Fruit fly (Drosophila melanogaster): ENCODE results near the gene ru.

DNA sequence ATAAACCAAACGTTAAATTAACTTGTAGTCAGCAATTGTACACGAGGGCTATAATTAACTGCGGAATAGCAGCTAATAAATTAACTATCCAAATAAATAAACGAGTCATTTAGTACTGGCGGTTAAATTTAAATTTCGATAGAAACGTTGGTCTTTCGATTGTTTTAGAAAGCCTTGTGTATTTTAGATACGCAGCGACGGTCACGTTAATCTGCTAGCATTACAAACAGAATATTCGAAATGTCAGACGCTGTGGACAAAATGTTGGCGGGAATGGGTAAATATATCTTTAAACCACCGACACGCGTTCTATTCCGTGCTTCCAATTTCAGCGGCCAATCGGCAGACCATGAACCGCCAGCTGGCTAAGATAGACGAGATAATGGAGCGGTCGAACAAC lies 38.9 kb upstream of the ru start, which contains the start of gene msd1:
- TF ChIP-seq insv (optimal IDR thresholded peaks at IDR 0.05) (no peak), psq (optimal IDR thresholded peaks at IDR 0.05) (no peak), h (optimal IDR thresholded peaks at IDR 0.05) (no peak), Myc (optimal IDR thresholded peaks at IDR 0.05) (no peak), ttk (optimal IDR thresholded peaks at IDR 0.05) (no peak), Sin3A (optimal IDR thresholded peaks at IDR 0.05) (no peak)

Measured in Kc167 (cell line).